Worm (Caenorhabditis elegans): Measurements from ENCODE around the gene mdmh-35.

The mdmh-35 gene

ce11 chrII:7839703-7840102 is 15.8 kb downstream of the mdmh-35 start:
- no peak for TF ChIP-seq unc-62 (GFP tag; optimal IDR thresholded peaks at IDR 0.05)

DNA sequence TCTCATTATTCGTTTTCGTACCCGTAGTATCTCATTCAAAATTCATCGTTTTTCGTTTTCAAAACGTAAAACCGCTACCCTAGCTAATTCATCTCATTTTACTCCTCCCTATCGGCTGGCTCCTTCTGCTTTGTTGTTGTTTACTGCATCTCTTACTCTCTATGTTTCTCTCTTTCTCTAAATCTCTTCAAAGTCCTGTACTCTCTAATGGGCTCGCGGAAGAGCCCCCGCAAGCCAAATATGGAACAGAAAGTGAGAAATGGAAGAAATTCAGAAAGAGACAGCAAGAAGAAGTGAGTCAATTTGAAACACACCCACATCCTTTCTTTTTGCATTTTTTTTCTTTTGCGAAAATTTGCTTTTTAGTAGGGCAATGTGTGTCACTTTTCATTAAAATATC is 16.9 kb downstream of the mdmh-35 start:
- TF ChIP-seq unc-62 (GFP tag; optimal IDR thresholded peaks at IDR 0.05): no peak

- TF ChIP-seq unc-62 (GFP tag; optimal IDR thresholded peaks at IDR 0.05): no peak
These were observed 18.8 kb downstream of the mdmh-35 start for ce11 chrII:7836613-7837226.

DNA sequence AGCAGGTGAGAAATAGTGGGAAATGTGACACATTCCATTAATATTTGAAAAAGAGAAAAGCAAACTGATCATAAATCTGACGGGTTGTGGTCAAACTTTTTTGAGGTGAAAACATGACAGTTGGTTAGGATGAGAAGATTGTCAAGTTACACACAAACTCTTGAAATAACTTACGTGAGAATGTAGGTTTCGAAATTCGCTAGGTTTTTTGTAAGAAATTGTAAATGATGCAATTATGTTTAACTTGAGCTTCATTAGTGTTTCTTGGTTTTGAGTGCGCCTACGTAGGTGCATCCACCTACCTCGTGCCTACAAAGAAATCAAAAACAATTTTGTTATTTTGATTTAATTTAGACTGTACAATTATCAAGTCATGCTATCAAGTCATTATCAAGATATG is 20.2 kb downstream of the mdmh-35 start, which contains the start of gene cex-2:
TSS of gene cex-2 (minus strand) at position 101 of the 400 bp plus-strand sequence.
- no peak for TF ChIP-seq unc-62 (GFP tag; optimal IDR thresholded peaks at IDR 0.05)

ce11 chrII:7832054-7832453 is 23.5 kb downstream of the mdmh-35 start, which contains the start of gene T09A5.14:
Gene T09A5.14, plus strand, starts transcription at chrII:7832354.
- no peak for TF ChIP-seq unc-62 (GFP tag; optimal IDR thresholded peaks at IDR 0.05)

DNA sequence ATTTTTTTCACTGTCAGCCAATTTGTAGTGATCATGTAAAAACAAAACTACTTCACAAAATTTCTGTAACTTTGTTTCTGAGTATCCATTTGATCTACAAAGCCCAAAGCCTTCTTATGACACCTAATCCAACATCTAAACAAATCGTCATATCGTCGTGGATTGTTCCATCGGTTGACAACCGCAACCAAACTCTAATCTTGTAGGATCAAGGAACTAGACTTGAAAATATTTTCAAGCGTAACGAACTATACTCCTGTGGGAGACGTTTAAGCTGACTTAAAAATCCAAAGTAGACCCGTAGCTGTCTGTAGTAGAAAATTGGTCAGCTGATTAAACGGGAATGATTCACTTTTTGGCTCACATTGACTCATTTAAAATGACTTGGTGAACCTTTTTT is 25.9 kb downstream of the mdmh-35 start:
- no peak for TF ChIP-seq unc-62 (GFP tag; optimal IDR thresholded peaks at IDR 0.05)

DNA sequence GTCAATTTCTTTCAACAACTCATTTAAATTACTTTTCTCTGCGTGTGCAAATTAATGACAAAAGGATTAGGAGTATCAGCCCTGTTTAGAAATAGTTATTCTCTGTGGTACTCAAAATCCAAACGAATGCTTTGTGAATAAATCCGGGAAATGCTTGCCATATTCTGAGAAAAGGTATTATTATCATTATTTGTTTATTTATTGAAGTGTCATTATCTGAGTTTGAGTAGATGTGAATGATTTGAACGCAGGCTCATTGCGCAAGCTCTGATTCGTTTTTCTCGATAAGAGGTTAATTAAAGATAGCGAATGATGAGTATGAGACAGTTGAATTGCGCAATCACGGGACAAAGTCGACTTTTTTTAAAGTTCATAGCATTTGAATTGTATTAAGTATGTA is 27.6 kb downstream of the mdmh-35 start:
- TF ChIP-seq unc-62 (GFP tag; optimal IDR thresholded peaks at IDR 0.05): no peak

DNA sequence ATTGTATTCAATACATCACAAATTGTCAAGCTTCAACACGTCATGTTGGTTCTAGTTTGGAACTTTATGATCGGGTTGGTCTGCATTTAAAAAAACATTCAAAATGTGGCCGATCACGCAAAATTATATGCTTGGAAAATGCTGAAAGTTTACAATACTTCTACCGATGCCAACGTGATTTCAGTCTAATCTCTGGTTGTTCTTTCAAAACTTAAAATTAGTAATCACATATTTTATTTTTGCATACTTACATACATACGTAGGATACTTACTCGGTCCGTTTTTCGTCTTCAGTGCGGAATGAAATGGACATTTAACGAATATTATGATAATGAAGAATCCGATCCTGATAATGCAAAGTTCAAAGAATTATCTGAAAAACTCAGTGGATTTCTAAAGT is 30.4 kb downstream of the mdmh-35 start, which contains the start of gene srw-62:
TSS of gene srw-62 (plus strand) at position 301 of the 400 bp plus-strand sequence.
- TF ChIP-seq unc-62 (GFP tag; optimal IDR thresholded peaks at IDR 0.05): no peak

DNA sequence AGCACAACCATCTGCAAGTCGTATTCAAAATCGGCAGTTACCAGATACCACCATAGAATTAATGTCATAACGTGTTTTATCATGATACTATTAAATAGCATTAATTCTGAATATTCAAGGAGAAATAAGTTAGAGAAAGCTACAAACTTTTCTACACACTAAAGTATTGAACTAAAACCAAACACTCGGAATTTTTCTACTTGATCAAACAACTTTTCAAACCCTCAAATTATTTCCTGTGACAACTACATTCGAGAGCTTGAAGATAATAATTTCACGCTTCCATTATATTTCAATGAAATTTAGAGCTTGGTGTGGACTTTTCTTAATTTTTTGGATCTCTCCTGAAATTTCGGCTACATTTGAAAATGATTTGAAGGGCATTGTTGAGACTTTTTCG is 33.1 kb downstream of the mdmh-35 start, which contains the start of gene irld-47:
TSS of gene irld-47 (minus strand) at position 101 of the 400 bp plus-strand sequence.
- no peak for TF ChIP-seq unc-62 (GFP tag; optimal IDR thresholded peaks at IDR 0.05)

- TF ChIP-seq unc-62 (GFP tag; optimal IDR thresholded peaks at IDR 0.05): no peak
These were observed 36.2 kb downstream of the mdmh-35 start for ce11 chrII:7819359-7819758.

DNA sequence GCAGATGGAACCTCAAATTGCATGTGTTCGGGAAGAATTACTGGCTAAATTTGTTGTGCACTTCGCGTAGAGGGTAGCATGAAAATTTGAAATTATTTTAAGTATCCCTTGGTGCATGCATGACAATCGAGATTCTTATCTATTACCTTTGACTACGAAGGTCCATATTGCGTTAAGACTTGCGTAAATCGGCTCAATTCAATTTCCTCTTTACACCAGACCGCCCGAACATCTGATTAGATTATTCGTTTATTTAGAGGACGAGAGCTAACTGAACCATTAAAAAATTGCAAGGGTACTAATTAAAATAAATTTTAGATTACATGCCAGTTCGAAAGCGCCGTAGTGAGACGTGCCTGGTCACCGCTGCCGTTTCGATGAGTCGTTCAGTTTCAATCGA is 37.9 kb downstream of the mdmh-35 start:
- TF ChIP-seq unc-62 (GFP tag; optimal IDR thresholded peaks at IDR 0.05): no peak

ce11 chrII:7816163-7816776 is 39.2 kb downstream of the mdmh-35 start, which contains the start of gene cki-2:
Gene cki-2, plus strand, starts transcription at chrII:7816499.
- TF ChIP-seq unc-62 (GFP tag; optimal IDR thresholded peaks at IDR 0.05): no peak

- no peak for TF ChIP-seq unc-62 (GFP tag; optimal IDR thresholded peaks at IDR 0.05)
These were observed 40.1 kb downstream of the mdmh-35 start for ce11 chrII:7815406-7815805.

DNA sequence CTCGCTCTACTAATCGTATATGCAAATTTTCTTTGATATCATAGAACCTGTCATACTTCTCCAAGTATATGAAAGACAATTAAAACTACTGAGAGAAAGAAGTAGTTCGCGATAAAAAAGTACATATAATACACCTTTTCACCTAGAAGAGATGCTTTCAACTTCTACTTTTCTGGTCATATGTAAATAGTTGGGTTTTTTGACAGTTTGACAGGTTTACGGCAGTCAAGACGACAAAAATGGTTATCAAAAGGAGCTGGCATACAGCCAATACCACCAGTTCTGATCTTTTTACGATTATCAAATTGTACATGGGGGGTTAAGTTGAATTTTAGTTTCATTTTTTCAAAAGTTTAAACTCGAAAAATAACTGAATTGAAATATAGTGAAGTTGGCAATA is 40.6 kb downstream of the mdmh-35 start:
- TF ChIP-seq unc-62 (GFP tag; optimal IDR thresholded peaks at IDR 0.05): no peak

- no peak for TF ChIP-seq unc-62 (GFP tag; optimal IDR thresholded peaks at IDR 0.05)
These were observed 41.3 kb downstream of the mdmh-35 start for ce11 chrII:7814215-7814614.

- no peak for TF ChIP-seq unc-62 (GFP tag; optimal IDR thresholded peaks at IDR 0.05)
These were observed 41.9 kb downstream of the mdmh-35 start for ce11 chrII:7813645-7814044.

DNA sequence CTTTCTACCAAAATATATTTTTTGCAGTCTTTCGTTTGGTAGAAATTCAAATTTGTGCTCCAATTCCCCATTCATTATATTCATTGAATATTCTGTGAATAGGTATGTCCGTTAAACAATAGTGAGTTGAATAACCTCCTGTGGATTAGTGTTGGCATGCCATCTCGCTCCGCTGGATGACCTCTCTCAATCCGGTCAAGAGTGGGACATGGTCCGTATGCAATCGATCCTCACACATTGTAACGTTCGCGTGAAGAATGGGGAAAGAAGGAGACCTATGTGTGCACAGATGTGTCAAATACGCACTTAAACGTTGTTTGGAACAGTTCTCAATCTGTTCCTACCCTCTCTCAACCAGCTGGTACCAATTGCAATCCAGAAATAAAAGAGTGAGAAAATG is 42.3 kb downstream of the mdmh-35 start:
- no peak for TF ChIP-seq unc-62 (GFP tag; optimal IDR thresholded peaks at IDR 0.05)
